Worm (Caenorhabditis elegans): ENCODE data around the gene nlg-1.

ce11 chrX:13646798-13647197 lies 15.8 kb upstream of the nlg-1 start, which contains the start of gene acr-9:
- TF ChIP-seq tbp1 (GFP tag; optimal IDR thresholded peaks at IDR 0.05) (no peak), B0035.1 (tag; optimal IDR thresholded peaks at IDR 0.05) (no peak)
